Worm (Caenorhabditis elegans) whole organism, L4/young adult: ENCODE measurements around the gene sre-47.

ENCODE experiments used
- W03F9.2 ChIP-seq: fragments of 150-350 bp; optimal IDR thresholded peaks from 2 replicates; lab custom pipeline; 2014; ENCODE audit warnings: missing biosample characterization, missing genetic modification characterization
- dao-5 ChIP-seq: sonication (generic microtip); optimal IDR thresholded peaks from 2 replicates; lab custom pipeline; 2016; ENCODE audit warnings: missing genotype, missing genetic modification characterization, moderate library complexity, missing compliant biosample characterization
- him-1 ChIP-seq: sonication (generic microtip); optimal IDR thresholded peaks from 2 replicates; lab custom pipeline; 2016; ENCODE audit warnings: missing genotype, missing genetic modification reagents, missing genetic modification characterization, missing compliant biosample characterization

DNA sequence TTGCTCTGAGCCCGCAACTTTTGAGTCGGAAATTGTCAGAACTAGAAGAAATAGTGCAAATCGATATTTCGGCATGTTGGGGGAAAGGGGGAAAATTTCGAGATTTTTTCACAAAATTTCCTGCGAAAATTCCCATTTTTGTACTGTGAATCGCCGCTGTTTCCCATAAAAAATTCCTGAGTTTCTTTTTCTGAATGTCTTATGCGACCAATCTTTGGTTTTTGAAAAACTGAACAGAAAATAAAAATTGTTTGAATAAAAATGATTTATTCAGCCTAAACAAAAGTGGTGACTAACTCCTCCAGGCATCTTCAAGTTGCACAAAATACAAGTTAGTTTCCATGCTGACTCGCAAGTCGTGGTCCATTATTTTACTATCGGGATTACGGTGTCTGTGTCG lies 18.2 kb downstream of the sre-47 start, which contains the start of gene W07G1.7:
- TF ChIP-seq W03F9.2, result no peak
- no peak for TF ChIP-seq him-1 (tag; lab: Kevin White, UChicago)
- no peak for TF ChIP-seq dao-5
